Fruit fly (Drosophila melanogaster) whole organism, adult: ENCODE data around the gene Tcs5.

Source experiments
- CG14711 ChIP-seq: fragments of 200-800 bp; sonication (Bioruptor generic); optimal IDR thresholded peaks from 2 replicates; lab custom pipeline; 2018; ENCODE audit warnings: missing biosample characterization, mild to moderate bottlenecking, missing genetic modification characterization, moderate library complexity
- CG5204 ChIP-seq: fragments of 200-800 bp; sonication (Bioruptor generic); optimal IDR thresholded peaks from 2 replicates; lab custom pipeline; 2016; ENCODE audit warnings: missing biosample characterization, missing genetic modification characterization
- Crg-1 ChIP-seq: fragments of 200-800 bp; sonication (Bioruptor generic); optimal IDR thresholded peaks from 2 replicates; lab custom pipeline; 2016; ENCODE audit warnings: missing biosample characterization, missing genetic modification characterization
- cnc ChIP-seq, 2 experiments: fragments of >200 bp; optimal IDR thresholded peaks; 2 replicates each; lab custom pipeline; 2017
- kay ChIP-seq: fragments of 200-800 bp; sonication (Bioruptor generic); peaks from one replicate; lab custom pipeline; 2016; ENCODE audit warnings: missing biosample characterization, missing genetic modification characterization, borderline replicate concordance
- ovo ChIP-seq: fragments of 200-800 bp; sonication (Bioruptor generic); optimal IDR thresholded peaks from 2 replicates; lab custom pipeline; 2016; ENCODE audit warnings: missing biosample characterization, missing genetic modification characterization

- TF ChIP-seq ovo = no peak
- no peak for TF ChIP-seq cnc (optimal IDR thresholded peaks at IDR 0.05; lab: Kevin White, UChicago)
- peak; percentile 79 for TF ChIP-seq kay (GFP tag; lab: Kevin White, UChicago)
- no peak for TF ChIP-seq Crg-1 (GFP tag; lab: Kevin White, UChicago)
- TF ChIP-seq CG14711 (tag; lab: Kevin White, UChicago) = no peak
- no peak for TF ChIP-seq CG5204 (GFP tag; lab: Kevin White, UChicago)
Measured at dm6 chr3L:5180968-5181612, 41.9 kb upstream of the Tcs5 start.
